Fruit fly (Drosophila melanogaster) whole organism, embryonic: ENCODE data around the gene MED15.

Experiments used
- Adf1 ChIP-seq: fragments of 200-800 bp; sonication (Bioruptor generic); IDR thresholded peaks from 2 replicates; pipeline ENCODE4 v1.3.6; 2022; ENCODE audit warnings: missing biosample characterization, missing genetic modification characterization
- Atf-2 ChIP-seq: fragments of 200-800 bp; sonication (Bioruptor generic); optimal IDR thresholded peaks from 2 replicates; lab custom pipeline; 2016; ENCODE audit warnings: missing biosample characterization, missing genetic modification characterization
- CG11696 ChIP-seq: fragments of 200-800 bp; sonication (Bioruptor generic); IDR thresholded peaks from 2 replicates; pipeline ENCODE4 v1.3.6; 2022; ENCODE audit warnings: missing biosample characterization, missing genetic modification characterization
- CG12744 ChIP-seq: fragments of 200-800 bp; sonication (Bioruptor generic); optimal IDR thresholded peaks from 2 replicates; lab custom pipeline; 2016; ENCODE audit warnings: missing biosample characterization, missing genetic modification characterization
- CG15011 ChIP-seq: fragments of 200-800 bp; sonication (Bioruptor generic); optimal IDR thresholded peaks from 3 replicates; lab custom pipeline; 2018; ENCODE audit warnings: missing biosample characterization, mild to moderate bottlenecking, missing genetic modification characterization
- CG15696 ChIP-seq: fragments of 200-800 bp; sonication (Bioruptor generic); optimal IDR thresholded peaks from 2 replicates; lab custom pipeline; 2019; ENCODE audit warnings: missing biosample characterization, mild to moderate bottlenecking, missing genetic modification characterization, moderate library complexity
- CG16863 ChIP-seq: fragments of 200-800 bp; sonication (Bioruptor generic); optimal IDR thresholded peaks from 3 replicates; lab custom pipeline; 2016; ENCODE audit warnings: missing biosample characterization, missing genetic modification characterization
- CG17568 ChIP-seq: fragments of 200-800 bp; sonication (Bioruptor generic); optimal IDR thresholded peaks from 2 replicates; lab custom pipeline; 2018; ENCODE audit warnings: missing biosample characterization, mild to moderate bottlenecking, missing genetic modification characterization, moderate library complexity
- CG2712 ChIP-seq: fragments of 200-800 bp; optimal IDR thresholded peaks from 3 replicates; lab custom pipeline; 2019; ENCODE audit warnings: missing biosample characterization, mild to moderate bottlenecking, missing genetic modification characterization, moderate library complexity
- CG2889 ChIP-seq: fragments of 200-800 bp; sonication (Bioruptor generic); IDR thresholded peaks from 3 replicates; pipeline ENCODE4 v1.3.6; 2022; ENCODE audit warnings: missing biosample characterization, missing genetic modification characterization
- CG30020 ChIP-seq: fragments of 200-800 bp; optimal IDR thresholded peaks from 2 replicates; lab custom pipeline; 2019; ENCODE audit warnings: missing biosample characterization, mild to moderate bottlenecking, missing genetic modification characterization, moderate library complexity
- CG30403 ChIP-seq: fragments of 200-800 bp; sonication (Bioruptor generic); optimal IDR thresholded peaks from 3 replicates; lab custom pipeline; 2016; ENCODE audit warnings: missing biosample characterization, missing genetic modification characterization
- CG3407 ChIP-seq: fragments of 200-800 bp; sonication (Bioruptor generic); optimal IDR thresholded peaks from 2 replicates; lab custom pipeline; 2018; ENCODE audit warnings: missing biosample characterization, mild to moderate bottlenecking, missing genetic modification characterization
- CG5245 ChIP-seq: fragments of 200-800 bp; sonication (Bioruptor generic); optimal IDR thresholded peaks from 3 replicates; lab custom pipeline; 2016; ENCODE audit warnings: missing biosample characterization, missing genetic modification characterization
- CG6813 ChIP-seq: fragments of 200-800 bp; sonication (Bioruptor generic); optimal IDR thresholded peaks from 2 replicates; lab custom pipeline; 2017; ENCODE audit warnings: missing biosample characterization, missing genetic modification characterization, mild to moderate bottlenecking, moderate library complexity, missing genetic modification reagents
- CG7271 ChIP-seq: fragments of 200-800 bp; sonication (Bioruptor generic); optimal IDR thresholded peaks from 2 replicates; lab custom pipeline; 2018; ENCODE audit warnings: missing biosample characterization, mild to moderate bottlenecking, missing genetic modification characterization, moderate library complexity
- CG7372 ChIP-seq: fragments of 200-800 bp; sonication (Bioruptor generic); IDR thresholded peaks from 2 replicates; pipeline ENCODE4 v1.3.6; 2022; ENCODE audit warnings: missing biosample characterization, missing genetic modification characterization
- CG7745 ChIP-seq: fragments of 200-800 bp; sonication (Bioruptor generic); optimal IDR thresholded peaks from 2 replicates; lab custom pipeline; 2018; ENCODE audit warnings: missing biosample characterization, mild to moderate bottlenecking, missing genetic modification characterization, moderate library complexity
- CG7928 ChIP-seq: fragments of 200-800 bp; sonication (Bioruptor generic); optimal IDR thresholded peaks from 2 replicates; lab custom pipeline; 2017; ENCODE audit warnings: missing biosample characterization, mild to moderate bottlenecking, missing genetic modification characterization
- CG8765 ChIP-seq: fragments of 200-800 bp; sonication (Bioruptor generic); IDR thresholded peaks from 2 replicates; pipeline ENCODE4 v1.3.6; 2022; ENCODE audit warnings: missing biosample characterization, missing genetic modification characterization
- CG9609 ChIP-seq: fragments of 200-800 bp; sonication (Bioruptor generic); optimal IDR thresholded peaks from 3 replicates; lab custom pipeline; 2016; ENCODE audit warnings: missing biosample characterization, missing genetic modification characterization
- Elba2 ChIP-seq: fragments of 200-800 bp; sonication (Bioruptor generic); optimal IDR thresholded peaks from 3 replicates; lab custom pipeline; 2016; ENCODE audit warnings: missing biosample characterization, missing genetic modification characterization
- Gug ChIP-seq: fragments of 200-800 bp; sonication (Bioruptor generic); IDR thresholded peaks from 4 replicates; pipeline ENCODE4 v1.3.6; 2022; ENCODE audit warnings: missing biosample characterization, missing genetic modification characterization
- HmgD ChIP-seq: fragments of 200-800 bp; sonication (Bioruptor generic); optimal IDR thresholded peaks from 3 replicates; lab custom pipeline; 2016; ENCODE audit warnings: missing biosample characterization, missing genetic modification characterization
- Lim3 ChIP-seq: fragments of 200-800 bp; sonication (Bioruptor generic); IDR thresholded peaks from 2 replicates; pipeline ENCODE4 v1.3.6; 2022; ENCODE audit warnings: missing biosample characterization, missing genetic modification characterization
- Med ChIP-seq: fragments of 200-800 bp; sonication (Bioruptor generic); peaks from one replicate; lab custom pipeline; 2016; ENCODE audit warnings: missing biosample characterization, missing genetic modification characterization, mild to moderate bottlenecking, inconsistent platforms, moderate library complexity
- Meics ChIP-seq: fragments of 200-800 bp; sonication (Bioruptor generic); optimal IDR thresholded peaks from 2 replicates; lab custom pipeline; 2017; ENCODE audit warnings: missing biosample characterization, mild to moderate bottlenecking, missing genetic modification characterization
- NC2α ChIP-seq: fragments of 200-800 bp; sonication (Bioruptor generic); optimal IDR thresholded peaks from 2 replicates; lab custom pipeline; 2016; ENCODE audit warnings: missing biosample characterization, missing genetic modification characterization
- Nf-YA ChIP-seq: fragments of 200-800 bp; sonication (Bioruptor generic); IDR thresholded peaks from 2 replicates; pipeline ENCODE4 v1.3.6; 2022; ENCODE audit warnings: missing biosample characterization, missing genetic modification characterization
- Nf-YC ChIP-seq: fragments of 200-800 bp; optimal IDR thresholded peaks from 3 replicates; lab custom pipeline; 2019; ENCODE audit warnings: missing biosample characterization, mild to moderate bottlenecking, missing genetic modification characterization, moderate library complexity
- Opbp ChIP-seq: fragments of 200-800 bp; sonication (Bioruptor generic); IDR thresholded peaks from 3 replicates; pipeline ENCODE4 v1.3.6; 2022; ENCODE audit warnings: missing biosample characterization, missing genetic modification characterization; ENCODE audit not compliant: partially characterized antibody
- TFAM ChIP-seq: fragments of 200-800 bp; sonication (Bioruptor generic); optimal IDR thresholded peaks from 2 replicates; lab custom pipeline; 2017; ENCODE audit warnings: missing biosample characterization, missing genetic modification characterization, inconsistent platforms
- Xrp1 ChIP-seq: fragments of 200-800 bp; sonication (Bioruptor generic); IDR thresholded peaks from 2 replicates; pipeline ENCODE4 v1.3.6; 2022; ENCODE audit warnings: missing biosample characterization, missing genetic modification characterization
- ara ChIP-seq: fragments of 200-800 bp; sonication (Bioruptor generic); IDR thresholded peaks from 2 replicates; pipeline ENCODE4 v1.3.6; 2022; ENCODE audit warnings: missing biosample characterization, missing genetic modification characterization
- bigmax ChIP-seq: fragments of 200-800 bp; sonication (Bioruptor generic); optimal IDR thresholded peaks from 2 replicates; lab custom pipeline; 2018; ENCODE audit warnings: missing biosample characterization, mild to moderate bottlenecking, missing genetic modification characterization
- cg ChIP-seq: fragments of 200-800 bp; sonication (Bioruptor generic); optimal IDR thresholded peaks from 3 replicates; lab custom pipeline; 2019; ENCODE audit warnings: missing biosample characterization, mild to moderate bottlenecking, missing genetic modification characterization, moderate library complexity
- dan ChIP-seq: fragments of 200-800 bp; sonication (Bioruptor generic); IDR thresholded peaks from 2 replicates; pipeline ENCODE4 v1.3.6; 2022; ENCODE audit warnings: missing biosample characterization, missing genetic modification characterization
- dm ChIP-seq: fragments of 200-800 bp; sonication (Bioruptor generic); optimal IDR thresholded peaks from 3 replicates; lab custom pipeline; 2016; ENCODE audit warnings: missing biosample characterization, missing genetic modification characterization
- emc ChIP-seq: fragments of 200-800 bp; sonication (Bioruptor generic); optimal IDR thresholded peaks from 2 replicates; lab custom pipeline; 2016; ENCODE audit warnings: missing biosample characterization, missing genetic modification characterization
- fd3F ChIP-seq: fragments of 200-800 bp; sonication (Bioruptor generic); optimal IDR thresholded peaks from 2 replicates; lab custom pipeline; 2018; ENCODE audit warnings: missing biosample characterization, mild to moderate bottlenecking, missing genetic modification characterization, moderate library complexity
- fru ChIP-seq: fragments of >200 bp; optimal IDR thresholded peaks from 2 replicates; lab custom pipeline; 2017
- kay ChIP-seq: fragments of 200-800 bp; sonication (Bioruptor generic); optimal IDR thresholded peaks from 2 replicates; lab custom pipeline; 2016; ENCODE audit warnings: missing biosample characterization, missing genetic modification characterization
- kni ChIP-seq: fragments of 200-800 bp; sonication (Bioruptor generic); optimal IDR thresholded peaks from 3 replicates; lab custom pipeline; 2017; ENCODE audit warnings: mild to moderate bottlenecking, missing biosample characterization, missing genetic modification reagents, missing genetic modification characterization
- mam ChIP-seq: fragments of 200-800 bp; sonication (Bioruptor generic); optimal IDR thresholded peaks from 3 replicates; lab custom pipeline; 2016; ENCODE audit warnings: missing biosample characterization, missing genetic modification characterization
- scrt ChIP-seq: fragments of 200-800 bp; sonication (Bioruptor generic); optimal IDR thresholded peaks from 2 replicates; lab custom pipeline; 2018; ENCODE audit warnings: missing biosample characterization, mild to moderate bottlenecking, missing genetic modification characterization, moderate library complexity
- sd ChIP-seq: fragments of 200-800 bp; sonication (Bioruptor generic); optimal IDR thresholded peaks from 3 replicates; lab custom pipeline; 2018; ENCODE audit warnings: missing biosample characterization, mild to moderate bottlenecking, missing genetic modification characterization, moderate library complexity
- sens-2 ChIP-seq: fragments of 200-800 bp; sonication (Bioruptor generic); IDR thresholded peaks from 2 replicates; pipeline ENCODE4 v1.3.6; 2022; ENCODE audit warnings: missing biosample characterization, missing genetic modification characterization
- sug ChIP-seq: fragments of 200-800 bp; optimal IDR thresholded peaks from 2 replicates; lab custom pipeline; 2019; ENCODE audit warnings: missing biosample characterization, mild to moderate bottlenecking, missing genetic modification characterization, moderate library complexity
- trh ChIP-seq: fragments of 200-800 bp; sonication (Bioruptor generic); optimal IDR thresholded peaks from 2 replicates; lab custom pipeline; 2016; ENCODE audit warnings: missing biosample characterization, missing genetic modification characterization

MED15 gene

dm6 chr2L:440638-441454 lies 32.0 kb upstream of the MED15 start (continued):
- TF ChIP-seq HmgD (GFP tag; lab: Kevin White, UChicago) (no peak), Lim3 (no peak), CG8765 (GFP tag; lab: Robert Waterston, UW) (peak; percentile 14; the same call in 1 of the 2 replicates), NC2α (GFP tag; lab: Kevin White, UChicago) (no peak), fru (lab: Kevin White, UChicago) (no peak), CG7271 (tag; lab: Kevin White, UChicago) (no peak), CG3407 (GFP tag; lab: Kevin White, UChicago) (peak; percentile 23), emc (GFP tag; lab: Kevin White, UChicago) (no peak), Nf-YA (no peak), Gug (GFP tag; lab: Robert Waterston, UW) (no peak), CG12744 (no peak), Elba2 (GFP tag; lab: Kevin White, UChicago) (no peak), mam (no peak), bigmax (GFP tag; lab: Kevin White, UChicago) (no peak), Xrp1 (GFP tag; lab: Robert Waterston, UW) (peak; percentile 78), CG30403 (GFP tag; lab: Kevin White, UChicago) (peak; percentile 42), fd3F (GFP tag; lab: Kevin White, UChicago) (no peak), TFAM (GFP tag; lab: Kevin White, UChicago) (no peak), CG9609 (GFP tag; lab: Kevin White, UChicago) (no peak), Adf1 (GFP tag; lab: Robert Waterston, UW) (no peak), dm (no peak), sug (no peak)

dm6 chr2L:441455-441730 lies 31.4 kb upstream of the MED15 start:
- TF ChIP-seq CG7745 (tag; lab: Kevin White, UChicago), result peak; percentile 51
- 0 out of 3 replicates have a peak, but pooled peaks have one; percentile 27 for TF ChIP-seq Opbp
- no peak for TF ChIP-seq CG2712 (tag; lab: Kevin White, UChicago)
- TF ChIP-seq kay (GFP tag; lab: Kevin White, UChicago), result no peak
- TF ChIP-seq Med, result peak; percentile 30
- TF ChIP-seq sd, result peak; percentile 26
- TF ChIP-seq kni, result peak; percentile 13
- no peak for TF ChIP-seq Gug (GFP tag; lab: Robert Waterston, UW)
- no peak for TF ChIP-seq CG16863
- no peak for TF ChIP-seq CG7372 (GFP tag; lab: Robert Waterston, UW)

dm6 chr2L:441927-442691 lies 30.7 kb upstream of the MED15 start:
- TF ChIP-seq CG15011 (GFP tag; lab: Kevin White, UChicago), result peak; percentile 11
- peak; percentile 80 for TF ChIP-seq CG6813
- TF ChIP-seq CG30020 (tag; lab: Kevin White, UChicago), result no peak
- no peak for TF ChIP-seq scrt
- peak; percentile 93 for TF ChIP-seq ara (GFP tag; lab: Robert Waterston, UW)
- TF ChIP-seq CG17568 (GFP tag; lab: Kevin White, UChicago), result no peak
- peak; percentile 85 for TF ChIP-seq Atf-2 (GFP tag; lab: Kevin White, UChicago)
- TF ChIP-seq CG2889, result peak; percentile 45; the same call in 1 of the 3 replicates
- peak; percentile 51; the same call in 1 of the 2 replicates for TF ChIP-seq CG11696
- TF ChIP-seq dan, result peak; percentile 70
- TF ChIP-seq CG7928 (GFP tag; lab: Kevin White, UChicago), result no peak
- no peak for TF ChIP-seq Nf-YC (tag; lab: Kevin White, UChicago)
- peak; percentile 81 for TF ChIP-seq sens-2
- TF ChIP-seq CG15696 (tag; lab: Kevin White, UChicago), result peak; percentile 74
- peak; percentile 37 for TF ChIP-seq Meics (GFP tag; lab: Kevin White, UChicago)
- peak; percentile 43 for TF ChIP-seq trh (GFP tag; lab: Kevin White, UChicago)
- no peak for TF ChIP-seq cg (GFP tag; lab: Kevin White, UChicago)
- TF ChIP-seq CG5245, result peak; percentile 78
